Worm (Caenorhabditis elegans) whole organism, L4/young adult: Measurements from ENCODE around the gene B0001.3.

Source experiments
- dao-5 ChIP-seq: sonication (generic microtip); optimal IDR thresholded peaks from 2 replicates; lab custom pipeline; 2016; ENCODE audit warnings: missing genotype, missing genetic modification characterization, moderate library complexity, missing compliant biosample characterization
- him-1 ChIP-seq: sonication (generic microtip); optimal IDR thresholded peaks from 2 replicates; lab custom pipeline; 2016; ENCODE audit warnings: missing genotype, missing genetic modification reagents, missing genetic modification characterization, missing compliant biosample characterization

DNA sequence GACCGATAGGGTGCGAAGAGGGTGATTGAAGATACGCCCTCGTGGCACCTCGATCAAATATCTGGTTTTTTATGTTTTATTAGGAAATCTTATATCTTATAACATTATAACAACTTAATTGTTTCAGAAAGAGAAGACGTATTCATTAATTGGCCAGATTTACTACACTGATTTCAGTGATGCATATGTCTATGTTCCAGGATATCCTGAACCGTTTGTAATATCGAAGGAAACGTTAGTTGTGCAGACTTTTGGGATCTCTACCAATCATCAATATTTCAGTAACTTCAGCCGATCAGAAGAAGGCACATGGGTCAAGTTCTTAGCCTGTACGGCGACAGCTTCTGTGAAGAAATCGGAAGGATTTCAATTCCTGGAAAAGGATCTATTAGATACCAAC lies 14.9 kb upstream of the B0001.3 start:
- TF ChIP-seq him-1 (tag; lab: Kevin White, UChicago) (no peak), dao-5 (tag; lab: Kevin White, UChicago) (no peak)
